Worm (Caenorhabditis elegans) whole organism, L2 larva: ENCODE data around the gene K10B2.4.

Experiments used
- C34F6.9 ChIP-seq: fragments of 150-350 bp; optimal IDR thresholded peaks from 2 replicates; lab custom pipeline; 2014; ENCODE audit warnings: missing biosample characterization, missing genetic modification characterization
- F13H6.1 ChIP-seq: sonication (generic microtip); optimal IDR thresholded peaks from 2 replicates; lab custom pipeline; 2016; ENCODE audit warnings: missing genetic modification characterization, missing compliant biosample characterization
- R02D3.7 ChIP-seq: fragments of 150-350 bp; optimal IDR thresholded peaks from 2 replicates; lab custom pipeline; 2014; ENCODE audit warnings: missing biosample characterization, missing genetic modification characterization
- Y55F3AM.14 ChIP-seq: fragments of 200-800 bp; sonication (Bioruptor generic); optimal IDR thresholded peaks from 2 replicates; lab custom pipeline; 2018; ENCODE audit warnings: mild to moderate bottlenecking, missing genetic modification characterization, missing compliant biosample characterization
- ZK546.5 ChIP-seq: sonication (generic microtip); optimal IDR thresholded peaks from 2 replicates; lab custom pipeline; 2017; ENCODE audit warnings: missing biosample characterization, missing genetic modification characterization
- alr-1 ChIP-seq: fragments of 150-350 bp; optimal IDR thresholded peaks from 2 replicates; lab custom pipeline; 2014; ENCODE audit warnings: missing biosample characterization, missing genetic modification characterization
- aly-2 ChIP-seq: fragments of 150-350 bp; optimal IDR thresholded peaks from 2 replicates; lab custom pipeline; 2014; ENCODE audit warnings: missing biosample characterization, missing genetic modification characterization
- ama-1 ChIP-seq: fragments of 150-350 bp; optimal IDR thresholded peaks from 2 replicates; lab custom pipeline; 2018; ENCODE audit warnings: inconsistent platforms
- blmp-1 ChIP-seq: sonication (generic microtip); optimal IDR thresholded peaks from 2 replicates; lab custom pipeline; 2017; ENCODE audit warnings: missing genetic modification characterization, mild to moderate bottlenecking, missing compliant biosample characterization, antibody characterized with exemption, moderate library complexity; ENCODE audit not compliant: insufficient read depth
- ceh-16 ChIP-seq: fragments of 150-350 bp; optimal IDR thresholded peaks from 2 replicates; lab custom pipeline; 2014; ENCODE audit warnings: missing biosample characterization, missing genetic modification characterization
- ceh-82 ChIP-seq: fragments of 150-350 bp; optimal IDR thresholded peaks from 2 replicates; lab custom pipeline; 2014; ENCODE audit warnings: missing biosample characterization, missing genetic modification characterization
- crh-2 ChIP-seq: sonication (generic microtip); optimal IDR thresholded peaks from 2 replicates; lab custom pipeline; 2017; ENCODE audit warnings: missing biosample characterization, missing genetic modification characterization
- dmd-4 ChIP-seq: sonication (generic microtip); optimal IDR thresholded peaks from 2 replicates; lab custom pipeline; 2017; ENCODE audit warnings: missing biosample characterization, missing genetic modification characterization
- egl-27 ChIP-seq: sonication (generic microtip); optimal IDR thresholded peaks from 3 replicates; lab custom pipeline; 2017; ENCODE audit warnings: missing biosample characterization, missing genetic modification reagents, missing genetic modification characterization
- elt-1 ChIP-seq: fragments of 150-350 bp; optimal IDR thresholded peaks from 2 replicates; lab custom pipeline; 2014; ENCODE audit warnings: missing biosample characterization, missing genetic modification characterization
- elt-3 ChIP-seq: sonication (generic microtip); optimal IDR thresholded peaks from 2 replicates; lab custom pipeline; 2017; ENCODE audit warnings: missing biosample characterization, missing genetic modification characterization
- fos-1 ChIP-seq: fragments of 150-350 bp; optimal IDR thresholded peaks from 2 replicates; lab custom pipeline; 2014; ENCODE audit warnings: missing biosample characterization, missing genetic modification characterization
- gmeb-1 ChIP-seq: fragments of 150-350 bp; optimal IDR thresholded peaks from 2 replicates; lab custom pipeline; 2014; ENCODE audit warnings: missing biosample characterization, missing genetic modification characterization
- lin-11 ChIP-seq: fragments of 150-350 bp; sonication (generic microtip); optimal IDR thresholded peaks from 2 replicates; lab custom pipeline; 2014; ENCODE audit warnings: missing biosample characterization, missing genetic modification characterization, inconsistent platforms, mixed read lengths
- lin-13 ChIP-seq: fragments of 150-350 bp; optimal IDR thresholded peaks from 2 replicates; lab custom pipeline; 2014; ENCODE audit warnings: missing biosample characterization, missing genetic modification reagents, missing genetic modification characterization
- lin-39 ChIP-seq: fragments of 150-350 bp; optimal IDR thresholded peaks from 2 replicates; lab custom pipeline; 2014; ENCODE audit warnings: missing biosample characterization, missing genetic modification reagents, missing genetic modification characterization
- lsy-2 ChIP-seq, 2 experiments: fragments of 150-350 bp in 1 of 2; sonication (generic microtip) in 1 of 2; optimal IDR thresholded peaks; 2 replicates each; lab custom pipeline; 2014 to 2017; ENCODE audit warnings: missing biosample characterization in 2 of 2, missing genetic modification characterization in 2 of 2
- mab-5 ChIP-seq: fragments of 150-350 bp; optimal IDR thresholded peaks from 2 replicates; lab custom pipeline; 2014; ENCODE audit warnings: missing biosample characterization, missing genetic modification characterization
- mbf-1 ChIP-seq: sonication (generic microtip); optimal IDR thresholded peaks from 2 replicates; lab custom pipeline; 2017; ENCODE audit warnings: missing biosample characterization, missing genetic modification characterization
- mdl-1 ChIP-seq, 2 experiments: fragments of 150-350 bp in 1 of 2; sonication (generic microtip) in 1 of 2; optimal IDR thresholded peaks; 2 replicates each; lab custom pipeline; 2017; ENCODE audit warnings: missing biosample characterization in 2 of 2, missing genetic modification characterization in 2 of 2
- nhr-10 ChIP-seq: sonication (generic microtip); optimal IDR thresholded peaks from 2 replicates; lab custom pipeline; 2017; ENCODE audit warnings: missing biosample characterization, missing genetic modification characterization
- nhr-11 ChIP-seq: fragments of 150-350 bp; optimal IDR thresholded peaks from 2 replicates; lab custom pipeline; 2014; ENCODE audit warnings: missing biosample characterization, missing genetic modification characterization
- nhr-12 ChIP-seq: fragments of 150-350 bp; optimal IDR thresholded peaks from 2 replicates; lab custom pipeline; 2014; ENCODE audit warnings: missing biosample characterization, missing genetic modification characterization
- nhr-129 ChIP-seq: fragments of 150-350 bp; optimal IDR thresholded peaks from 2 replicates; lab custom pipeline; 2014; ENCODE audit warnings: missing biosample characterization, missing genetic modification characterization
- nhr-21 ChIP-seq: fragments of 150-350 bp; optimal IDR thresholded peaks from 2 replicates; lab custom pipeline; 2014; ENCODE audit warnings: missing biosample characterization, missing genetic modification characterization
- nhr-23 ChIP-seq: fragments of 150-350 bp; optimal IDR thresholded peaks from 2 replicates; lab custom pipeline; 2014; ENCODE audit warnings: missing biosample characterization, missing genetic modification reagents, missing genetic modification characterization
- nhr-237 ChIP-seq: fragments of 150-350 bp; optimal IDR thresholded peaks from 2 replicates; lab custom pipeline; 2014; ENCODE audit warnings: missing biosample characterization, missing genetic modification characterization
- nhr-25 ChIP-seq: fragments of 150-350 bp; sonication (generic microtip); optimal IDR thresholded peaks from 3 replicates; lab custom pipeline; 2014; ENCODE audit warnings: missing biosample characterization, missing genetic modification characterization
- nhr-6 ChIP-seq: fragments of 150-350 bp; optimal IDR thresholded peaks from 2 replicates; lab custom pipeline; 2014; ENCODE audit warnings: missing biosample characterization, missing genetic modification characterization
- nhr-77 ChIP-seq: fragments of 150-350 bp; optimal IDR thresholded peaks from 2 replicates; lab custom pipeline; 2014; ENCODE audit warnings: missing biosample characterization, missing genetic modification characterization
- peb-1 ChIP-seq: fragments of 150-350 bp; optimal IDR thresholded peaks from 2 replicates; lab custom pipeline; 2014; ENCODE audit warnings: missing biosample characterization, missing genetic modification characterization
- sem-4 ChIP-seq: fragments of 150-350 bp; optimal IDR thresholded peaks from 2 replicates; lab custom pipeline; 2014; ENCODE audit warnings: missing biosample characterization, missing genetic modification reagents, missing genetic modification characterization
- skn-1 ChIP-seq: sonication (generic microtip); optimal IDR thresholded peaks from 2 replicates; lab custom pipeline; 2017; ENCODE audit warnings: missing biosample characterization, missing genetic modification characterization
- sma-3 ChIP-seq: sonication (generic microtip); optimal IDR thresholded peaks from 2 replicates; lab custom pipeline; 2016; ENCODE audit warnings: missing genetic modification reagents, missing genetic modification characterization, missing compliant biosample characterization
- sma-9 ChIP-seq, 2 experiments: fragments of 150-350 bp in 1 of 2; sonication (generic microtip) in 1 of 2; optimal IDR thresholded peaks; 2 replicates each; lab custom pipeline; 2014 to 2016; ENCODE audit warnings: missing genetic modification characterization in 2 of 2, mild to moderate bottlenecking in 1 of 2, missing biosample characterization in 1 of 2, missing compliant biosample characterization in 1 of 2, missing genetic modification reagents in 1 of 2, moderate library complexity in 1 of 2
- snpc-4 ChIP-seq: fragments of 150-350 bp; optimal IDR thresholded peaks from 2 replicates; lab custom pipeline; 2014; ENCODE audit warnings: missing biosample characterization, missing genetic modification characterization
- unc-39 ChIP-seq: fragments of 150-350 bp; optimal IDR thresholded peaks from 2 replicates; lab custom pipeline; 2014; ENCODE audit warnings: missing biosample characterization, missing genetic modification characterization
- unc-55 ChIP-seq: fragments of 150-350 bp; sonication (generic microtip); optimal IDR thresholded peaks from 3 replicates; lab custom pipeline; 2014; ENCODE audit warnings: missing biosample characterization, missing genetic modification reagents, missing genetic modification characterization
- unc-62 ChIP-seq: fragments of 150-350 bp; optimal IDR thresholded peaks from 2 replicates; lab custom pipeline; 2014; ENCODE audit warnings: missing biosample characterization, missing genetic modification reagents, missing genetic modification characterization
- zag-1 ChIP-seq: fragments of 150-350 bp; optimal IDR thresholded peaks from 2 replicates; lab custom pipeline; 2014; ENCODE audit warnings: missing biosample characterization, missing genetic modification characterization
- ztf-1 ChIP-seq: fragments of 200-800 bp; sonication (Bioruptor generic); conservative IDR thresholded peaks from 2 replicates; pipeline ENCODE4 v1.3.6; 2022; ENCODE audit warnings: missing genetic modification characterization, missing compliant biosample characterization
- ztf-11 ChIP-seq: sonication (generic microtip); optimal IDR thresholded peaks from 2 replicates; lab custom pipeline; 2017; ENCODE audit warnings: missing biosample characterization, missing genetic modification characterization
- ztf-4 ChIP-seq: fragments of 150-350 bp; optimal IDR thresholded peaks from 2 replicates; lab custom pipeline; 2014; ENCODE audit warnings: missing biosample characterization, missing genetic modification characterization

Gene K10B2.4

DNA sequence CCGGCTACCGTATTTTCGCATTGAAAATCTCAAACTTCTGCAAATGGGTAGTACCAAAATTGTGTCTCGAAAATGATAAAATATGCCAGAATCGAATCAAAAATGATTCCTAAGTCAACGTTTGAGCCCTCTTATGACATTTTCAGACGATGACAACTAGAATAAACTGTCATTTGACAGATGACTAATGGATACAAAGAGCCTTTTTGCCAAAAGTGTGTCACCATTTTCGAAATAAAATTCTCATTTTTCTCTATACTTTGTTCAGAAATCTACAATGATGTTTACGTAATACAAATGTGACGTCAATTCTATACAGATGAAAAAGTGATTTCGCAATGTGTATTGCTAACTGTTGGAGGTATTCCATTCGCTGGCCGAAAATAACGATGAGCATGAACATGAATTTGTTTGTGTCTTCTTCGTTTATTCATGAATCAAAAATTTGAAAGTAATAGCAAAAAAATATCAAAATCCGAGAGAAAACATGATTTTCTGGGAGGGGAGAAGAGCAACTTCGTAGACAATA lies 14.1 kb downstream of the K10B2.4 start:
- TF ChIP-seq sem-4 = no peak
- TF ChIP-seq nhr-10 = peak; percentile 42
- no peak for TF ChIP-seq alr-1 (tag; lab: Kevin White, UChicago)
- TF ChIP-seq zag-1 (tag; lab: Kevin White, UChicago) = no peak
- TF ChIP-seq C34F6.9 (tag; lab: Kevin White, UChicago) = peak; percentile 78
- TF ChIP-seq blmp-1 (tag; lab: Kevin White, UChicago) = peak; percentile 20
- TF ChIP-seq mab-5 = no peak
- peak; percentile 62 for TF ChIP-seq sma-9 (GFP tag; optimal IDR thresholded peaks at IDR 0.05; lab: Kevin White, UChicago)
- TF ChIP-seq sma-9 (tag; optimal IDR thresholded peaks at IDR 0.05; lab: Kevin White, UChicago) = no peak
- no peak for TF ChIP-seq nhr-23 (tag; lab: Kevin White, UChicago)
- no peak for TF ChIP-seq nhr-237 (tag; lab: Kevin White, UChicago)
- TF ChIP-seq dmd-4 = no peak
- TF ChIP-seq unc-39 (tag; lab: Kevin White, UChicago) = no peak
- TF ChIP-seq ZK546.5 (tag; lab: Kevin White, UChicago) = no peak
- TF ChIP-seq nhr-77 (tag; lab: Kevin White, UChicago) = no peak
- TF ChIP-seq lsy-2 (tag; optimal IDR thresholded peaks at IDR 0.05; lab: Kevin White, UChicago) = peak; percentile 37 to 83
- TF ChIP-seq ama-1 (lab: Kevin White, UChicago) = peak; percentile 98
- TF ChIP-seq crh-2 (tag; lab: Kevin White, UChicago) = peak; percentile 79
- TF ChIP-seq ztf-1 = 0 out of 2 replicates have a peak, but pooled peaks have one; percentile 66
- TF ChIP-seq gmeb-1 (tag; lab: Kevin White, UChicago) = peak; percentile 55
- TF ChIP-seq nhr-12 (tag; lab: Kevin White, UChicago) = no peak
- no peak for TF ChIP-seq elt-1 (tag; lab: Kevin White, UChicago)
- TF ChIP-seq Y55F3AM.14 (GFP tag; lab: Kevin White, UChicago) = peak; percentile 20
- TF ChIP-seq ceh-82 = no peak
- TF ChIP-seq ztf-11 (tag; lab: Kevin White, UChicago) = no peak
- TF ChIP-seq elt-3 (tag; lab: Kevin White, UChicago) = no peak
- peak; percentile 90 for TF ChIP-seq nhr-21
- peak; percentile 14 for TF ChIP-seq fos-1 (tag; lab: Kevin White, UChicago)
- TF ChIP-seq mbf-1 = no peak
- peak; percentile 79 for TF ChIP-seq sma-3
- TF ChIP-seq peb-1 (tag; lab: Kevin White, UChicago) = no peak
- no peak for TF ChIP-seq snpc-4 (tag; lab: Kevin White, UChicago)
- peak; percentile 95 for TF ChIP-seq ztf-4
- peak; percentile 25 for TF ChIP-seq egl-27
- TF ChIP-seq mdl-1 (tag; optimal IDR thresholded peaks at IDR 0.05; lab: Kevin White, UChicago) = no peak
- no peak for TF ChIP-seq unc-62
- TF ChIP-seq ceh-16 (tag; lab: Kevin White, UChicago) = no peak
- TF ChIP-seq nhr-25 (tag; lab: Kevin White, UChicago) = peak; percentile 81
- TF ChIP-seq R02D3.7 (tag; lab: Kevin White, UChicago) = no peak
- peak; percentile 82 for TF ChIP-seq skn-1 (tag; lab: Kevin White, UChicago)
- no peak for TF ChIP-seq nhr-11 (tag; lab: Kevin White, UChicago)
- peak; percentile 73 for TF ChIP-seq lin-13
- TF ChIP-seq nhr-129 (tag; lab: Kevin White, UChicago) = peak; percentile 89
- no peak for TF ChIP-seq aly-2 (tag; lab: Kevin White, UChicago)
- TF ChIP-seq nhr-6 (tag; lab: Kevin White, UChicago) = peak; percentile 86
- TF ChIP-seq F13H6.1 (tag; lab: Kevin White, UChicago) = peak; percentile 54
- TF ChIP-seq lin-11 (tag; lab: Kevin White, UChicago) = no peak
- peak; percentile 53 for TF ChIP-seq unc-55 (GFP tag; lab: Kevin White, UChicago)
- no peak for TF ChIP-seq lin-39 (tag; lab: Kevin White, UChicago)
